Fruit fly (Drosophila melanogaster) whole organism, prepupa: ENCODE results near the gene CG33767.

Source experiments
- CG15336 ChIP-seq: fragments of 200-800 bp; sonication (Bioruptor generic); IDR thresholded peaks from 2 replicates; pipeline ENCODE4 v1.3.6; 2022; ENCODE audit warnings: missing biosample characterization, missing genetic modification characterization
- CG8119 ChIP-seq: fragments of 200-800 bp; sonication (Bioruptor generic); IDR thresholded peaks from 3 replicates; pipeline ENCODE4 v1.3.6; 2022; ENCODE audit warnings: missing biosample characterization, missing genetic modification characterization
- CG8632 ChIP-seq: fragments of 200-800 bp; sonication (Bioruptor generic); optimal IDR thresholded peaks from 3 replicates; lab custom pipeline; 2016; ENCODE audit warnings: missing biosample characterization, missing genetic modification characterization
- fd59A ChIP-seq: fragments of 200-800 bp; sonication (Bioruptor generic); optimal IDR thresholded peaks from 2 replicates; lab custom pipeline; 2017; ENCODE audit warnings: missing biosample characterization, mild to moderate bottlenecking, missing genetic modification characterization, missing genetic modification reagents
- net ChIP-seq: fragments of 200-800 bp; sonication (Bioruptor generic); optimal IDR thresholded peaks from 3 replicates; lab custom pipeline; 2016; ENCODE audit warnings: missing biosample characterization, missing genetic modification characterization
- pdm3 ChIP-seq: fragments of 200-800 bp; sonication (Bioruptor generic); optimal IDR thresholded peaks from 3 replicates; lab custom pipeline; 2016; ENCODE audit warnings: missing biosample characterization, missing genetic modification characterization
- vri ChIP-seq: fragments of 200-800 bp; sonication (Bioruptor generic); optimal IDR thresholded peaks from 3 replicates; lab custom pipeline; 2016; ENCODE audit warnings: missing biosample characterization, mild to moderate bottlenecking, missing genetic modification characterization

dm6 chr3L:22652425-22652824 is 6.3 kb downstream of the CG33767 start, which contains the start of gene CG33772:
- no peak for TF ChIP-seq pdm3 (GFP tag; lab: Kevin White, UChicago)
- TF ChIP-seq CG8632 (GFP tag; lab: Kevin White, UChicago): no peak
- TF ChIP-seq fd59A: no peak
- no peak for TF ChIP-seq CG15336 (GFP tag; lab: Robert Waterston, UW)
- no peak for TF ChIP-seq vri
- TF ChIP-seq net: no peak
- TF ChIP-seq CG8119: no peak
